Worm (Caenorhabditis elegans): ENCODE data around the gene F31F6.2.

Gene F31F6.2

DNA sequence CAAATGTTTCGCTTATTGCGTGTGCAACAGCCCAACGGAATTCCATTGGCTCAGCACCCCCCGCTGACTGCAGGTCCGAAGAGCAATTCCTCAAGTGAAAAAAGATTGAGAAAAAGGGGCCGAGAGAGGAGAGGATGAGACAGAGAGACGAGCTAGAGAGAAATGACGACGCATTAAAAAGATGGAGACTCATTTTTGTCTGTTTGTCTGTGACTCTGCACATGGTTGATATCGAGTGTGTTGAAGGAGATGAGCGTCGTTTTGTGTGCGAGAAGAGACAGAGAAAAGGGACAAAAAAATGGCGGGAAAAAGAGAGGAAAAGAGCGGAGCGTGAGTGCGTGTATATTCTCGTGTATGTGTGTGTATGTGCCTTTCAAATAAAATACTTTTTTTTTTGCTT lies 30.6 kb downstream of the F31F6.2 start (continued):
- TF ChIP-seq ceh-100 (GFP tag; IDR thresholded peaks at IDR 0.05) (no peak), madf-8 (GFP tag; conservative IDR thresholded peaks at IDR 0.05) (no peak), atf-7 (tag; optimal IDR thresholded peaks at IDR 0.05) (peak; percentile 58), lir-1 (GFP tag; conservative IDR thresholded peaks at IDR 0.05) (0 out of 2 replicates have a peak, but pooled peaks have one; percentile 11), let-526 (GFP tag; IDR thresholded peaks at IDR 0.05) (no peak), tbp1 (GFP tag; optimal IDR thresholded peaks at IDR 0.05) (peak; percentile 57), mel-28 (tag; optimal IDR thresholded peaks at IDR 0.05; ENCODE audit: borderline replicate concordance) (no peak), cebp-1 (GFP tag; IDR thresholded peaks at IDR 0.05) (no peak), cebp-1 (tag; optimal IDR thresholded peaks at IDR 0.05) (peak; percentile 81), F23B12.7 (tag; optimal IDR thresholded peaks at IDR 0.05; ENCODE audit: insufficient read depth) (peak; percentile 33), K12H6.12 (tag; optimal IDR thresholded peaks at IDR 0.05) (peak; percentile 82), gei-17 (GFP tag; optimal IDR thresholded peaks at IDR 0.05) (peak; percentile 20), ZK185.1 (tag; optimal IDR thresholded peaks at IDR 0.05; ENCODE audit: poor library complexity, severe bottlenecking) (peak; percentile 59), sdz-38 (tag; optimal IDR thresholded peaks at IDR 0.05) (no peak), ztf-18 (tag; optimal IDR thresholded peaks at IDR 0.05) (peak; percentile 41), die-1 (tag; optimal IDR thresholded peaks at IDR 0.05) (peak; percentile 17), mcd-1 (GFP tag; IDR thresholded peaks at IDR 0.05) (peak; percentile 55), K11D2.4 (GFP tag; IDR thresholded peaks at IDR 0.05) (peak; percentile 53; the same call in 1 of the 2 replicates), Y56A3A.18 (GFP tag; IDR thresholded peaks at IDR 0.05) (no peak), rcor-1 (GFP tag; IDR thresholded peaks at IDR 0.05) (0 out of 2 replicates have a peak, but pooled peaks have one; percentile 36), C06A6.2 (GFP tag; conservative IDR thresholded peaks at IDR 0.05) (peak; percentile 52; the same call in 1 of the 2 replicates)

DNA sequence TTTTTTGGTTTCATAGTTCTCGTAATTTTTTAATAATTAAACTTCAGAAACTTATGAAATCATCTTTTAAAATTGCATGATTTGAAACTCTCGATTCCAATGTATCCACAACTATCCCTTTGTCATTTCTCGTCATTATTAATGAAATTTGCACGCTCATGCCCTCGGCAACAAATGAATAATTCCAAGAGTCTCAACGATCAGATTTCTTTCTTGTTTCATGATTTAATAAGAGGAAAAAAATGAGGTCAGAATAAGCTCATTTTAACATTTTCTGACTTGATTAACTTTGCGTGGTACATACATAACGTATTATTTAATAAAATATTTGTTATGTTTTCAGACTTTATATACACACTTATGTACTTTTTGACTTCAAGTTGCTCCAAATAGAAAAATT lies 33.3 kb downstream of the F31F6.2 start:
- TF ChIP-seq unc-62 (GFP tag; optimal IDR thresholded peaks at IDR 0.05) (no peak), nfya-2 (GFP tag; IDR thresholded peaks at IDR 0.05) (no peak), F55B11.4 (tag; optimal IDR thresholded peaks at IDR 0.05; ENCODE audit: borderline replicate concordance, insufficient read depth) (no peak), ztf-28 (GFP tag; IDR thresholded peaks at IDR 0.05) (no peak), lag-1 (GFP tag; IDR thresholded peaks at IDR 0.05) (no peak), cebp-1 (GFP tag; IDR thresholded peaks at IDR 0.05) (no peak), cebp-1 (tag; optimal IDR thresholded peaks at IDR 0.05) (no peak), tlf-1 (GFP tag; optimal IDR thresholded peaks at IDR 0.05) (no peak), nhr-80 (tag; optimal IDR thresholded peaks at IDR 0.05) (no peak), bed-2 (GFP tag; IDR thresholded peaks at IDR 0.05) (no peak), zfh-2 (GFP tag; conservative IDR thresholded peaks at IDR 0.05) (no peak), efl-1 (GFP tag; optimal IDR thresholded peaks at IDR 0.05) (no peak), repo-1 (tag; optimal IDR thresholded peaks at IDR 0.05) (no peak), attf-5 (GFP tag; optimal IDR thresholded peaks at IDR 0.05) (no peak), ccch-3 (GFP tag; optimal IDR thresholded peaks at IDR 0.05) (no peak), mes-4 (tag; optimal IDR thresholded peaks at IDR 0.05) (no peak)

DNA sequence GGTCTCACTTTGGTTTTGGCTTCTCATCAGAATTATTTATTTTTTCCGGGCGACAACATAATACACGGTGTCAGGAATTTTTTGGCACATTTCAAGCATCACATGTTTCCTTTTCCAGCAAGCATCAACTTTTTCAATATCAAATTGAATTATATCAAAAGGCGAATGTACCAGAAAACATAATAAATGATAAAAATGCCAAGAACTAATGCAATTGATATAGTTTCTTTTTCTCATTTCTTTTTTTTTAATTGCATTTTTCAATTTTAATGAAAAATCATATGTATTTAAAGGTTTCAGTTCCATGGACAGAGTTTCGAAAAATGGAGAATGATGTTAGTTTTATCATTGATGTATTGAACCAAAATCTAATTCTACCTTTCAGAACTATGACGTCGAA lies 40.1 kb downstream of the F31F6.2 start, which contains the start of gene dpf-2:
Gene dpf-2, plus strand, starts transcription at position 301 of the 400 bp plus-strand sequence.
- no peak for TF ChIP-seq cebp-1 (GFP tag; IDR thresholded peaks at IDR 0.05)
- TF ChIP-seq cebp-1 (tag; optimal IDR thresholded peaks at IDR 0.05) = no peak
- TF ChIP-seq B0336.3 (GFP tag; IDR thresholded peaks at IDR 0.05) = no peak
